Worm (Caenorhabditis elegans) whole organism, L1 larva: Measurements from ENCODE around the gene ZC373.2.
A peak's percentile ranks its signal among the peaks of the same experiment; 100 is the strongest.

Experiments
- C16A3.4 ChIP-seq: fragments of 150-350 bp; optimal IDR thresholded peaks from 2 replicates; lab custom pipeline; 2014; ENCODE audit warnings: missing biosample characterization, missing genetic modification characterization
- Y116A8C.19 ChIP-seq: sonication (generic microtip); optimal IDR thresholded peaks from 2 replicates; lab custom pipeline; 2016; ENCODE audit warnings: missing compliant biosample characterization, missing genetic modification characterization, borderline replicate concordance
- ama-1 ChIP-seq: fragments of 150-350 bp; optimal IDR thresholded peaks from 2 replicates; lab custom pipeline; 2014
- blmp-1 ChIP-seq: fragments of 150-350 bp; optimal IDR thresholded peaks from 2 replicates; lab custom pipeline; 2014; ENCODE audit warnings: missing biosample characterization, missing genetic modification characterization
- ceh-63 ChIP-seq: fragments of 200-800 bp; sonication (Bioruptor generic); optimal IDR thresholded peaks from 2 replicates; lab custom pipeline; 2018; ENCODE audit warnings: mild to moderate bottlenecking, missing genetic modification characterization, missing compliant biosample characterization
- ceh-90 ChIP-seq: sonication (generic microtip); optimal IDR thresholded peaks from 2 replicates; lab custom pipeline; 2016; ENCODE audit warnings: missing genetic modification characterization, missing compliant biosample characterization
- ces-1 ChIP-seq: fragments of 150-350 bp; optimal IDR thresholded peaks from 2 replicates; lab custom pipeline; 2014; ENCODE audit warnings: missing biosample characterization, missing genetic modification reagents, missing genetic modification characterization
- dsc-1 ChIP-seq: sonication (generic microtip); optimal IDR thresholded peaks from 2 replicates; lab custom pipeline; 2016; ENCODE audit warnings: mild to moderate bottlenecking, missing genetic modification characterization, missing compliant biosample characterization
- efl-1 ChIP-seq, 4 experiments: fragments of 150-350 bp; optimal IDR thresholded peaks in 3 of 4; peaks in 1 of 4; 1 replicate in 1 of 4; 2 replicates in 3 of 4; lab custom pipeline; 2014; ENCODE audit warnings: missing biosample characterization in 2 of 4, missing genetic modification characterization in 2 of 4, missing genetic modification reagents in 2 of 4
- egl-27 ChIP-seq, 2 experiments: fragments of 150-350 bp in 1 of 2; sonication (generic microtip); optimal IDR thresholded peaks; 3 replicates each; lab custom pipeline; 2017 to 2018; ENCODE audit warnings: missing biosample characterization in 2 of 2, missing genetic modification characterization in 2 of 2, missing genetic modification reagents in 2 of 2
- elt-2 ChIP-seq: sonication (generic microtip); optimal IDR thresholded peaks from 2 replicates; lab custom pipeline; 2016; ENCODE audit warnings: missing genetic modification characterization, mild to moderate bottlenecking, inconsistent platforms, missing compliant biosample characterization, missing genetic modification reagents
- elt-3 ChIP-seq, 6 experiments: fragments of 150-350 bp in 1 of 6; sonication (generic microtip); optimal IDR thresholded peaks; 2 replicates each; lab custom pipeline; 2017 to 2018; ENCODE audit warnings: missing biosample characterization in 6 of 6, missing genetic modification characterization in 6 of 6, inconsistent platforms in 1 of 6
- ets-5 ChIP-seq: fragments of 200-800 bp; sonication (Bioruptor generic); IDR thresholded peaks from 2 replicates; pipeline ENCODE4 v1.3.6; 2022; ENCODE audit warnings: missing genetic modification characterization, missing compliant biosample characterization
- fkh-8 ChIP-seq: sonication (generic microtip); optimal IDR thresholded peaks from 2 replicates; lab custom pipeline; 2016; ENCODE audit warnings: mild to moderate bottlenecking, missing genetic modification characterization, missing compliant biosample characterization
- hpl-2 ChIP-seq: fragments of 150-350 bp; optimal IDR thresholded peaks from 2 replicates; lab custom pipeline; 2014; ENCODE audit warnings: missing biosample characterization, missing genetic modification reagents, missing genetic modification characterization
- isw-1 ChIP-seq: fragments of 200-800 bp; sonication (Bioruptor generic); IDR thresholded peaks from 2 replicates; pipeline ENCODE4 v1.3.6; 2022; ENCODE audit warnings: missing genetic modification characterization, missing compliant biosample characterization
- jun-1 ChIP-seq: fragments of 150-350 bp; optimal IDR thresholded peaks from 2 replicates; lab custom pipeline; 2014; ENCODE audit warnings: missing biosample characterization, missing genetic modification reagents, missing genetic modification characterization
- lin-13 ChIP-seq: fragments of 150-350 bp; optimal IDR thresholded peaks from 2 replicates; lab custom pipeline; 2014; ENCODE audit warnings: missing biosample characterization, missing genetic modification reagents, missing genetic modification characterization
- lin-14 ChIP-seq: fragments of 200-800 bp; sonication (Bioruptor generic); optimal IDR thresholded peaks from 2 replicates; lab custom pipeline; 2018; ENCODE audit warnings: mild to moderate bottlenecking, missing genetic modification characterization, moderate library complexity, missing compliant biosample characterization
- lsy-2 ChIP-seq, 2 experiments: fragments of 150-350 bp; optimal IDR thresholded peaks; 2 replicates each; lab custom pipeline; 2014; ENCODE audit warnings: missing biosample characterization in 2 of 2, missing genetic modification characterization in 2 of 2
- mep-1 ChIP-seq: fragments of 150-350 bp; optimal IDR thresholded peaks from 2 replicates; lab custom pipeline; 2014; ENCODE audit warnings: missing biosample characterization, missing genetic modification characterization
- nhr-11 ChIP-seq: fragments of 150-350 bp; optimal IDR thresholded peaks from 2 replicates; lab custom pipeline; 2014; ENCODE audit warnings: missing biosample characterization, missing genetic modification characterization
- nhr-20 ChIP-seq: sonication (generic microtip); optimal IDR thresholded peaks from 2 replicates; lab custom pipeline; 2016; ENCODE audit warnings: mild to moderate bottlenecking, missing genetic modification characterization, missing compliant biosample characterization
- nhr-237 ChIP-seq: fragments of 150-350 bp; optimal IDR thresholded peaks from 2 replicates; lab custom pipeline; 2014; ENCODE audit warnings: missing biosample characterization, missing genetic modification characterization
- nhr-47 ChIP-seq: sonication (generic microtip); optimal IDR thresholded peaks from 2 replicates; lab custom pipeline; 2016; ENCODE audit warnings: mild to moderate bottlenecking, missing genetic modification characterization, moderate library complexity, missing compliant biosample characterization
- nhr-71 ChIP-seq: sonication (generic microtip); optimal IDR thresholded peaks from 2 replicates; lab custom pipeline; 2016; ENCODE audit warnings: mild to moderate bottlenecking, missing genetic modification characterization, moderate library complexity, missing compliant biosample characterization
- nhr-76 ChIP-seq: sonication (generic microtip); optimal IDR thresholded peaks from 2 replicates; lab custom pipeline; 2017; ENCODE audit warnings: missing biosample characterization, missing genetic modification characterization
- nhr-77 ChIP-seq: fragments of 150-350 bp; optimal IDR thresholded peaks from 2 replicates; lab custom pipeline; 2014; ENCODE audit warnings: missing biosample characterization, missing genetic modification characterization
- nhr-85 ChIP-seq: sonication (generic microtip); peaks from one replicate; lab custom pipeline; 2016; ENCODE audit warnings: missing genetic modification characterization, inconsistent platforms, missing compliant biosample characterization
- nhr-90 ChIP-seq: sonication (generic microtip); optimal IDR thresholded peaks from 2 replicates; lab custom pipeline; 2016; ENCODE audit warnings: mild to moderate bottlenecking, missing genetic modification characterization, missing compliant biosample characterization; ENCODE audit not compliant: poor library complexity
- skn-1 ChIP-seq: fragments of 150-350 bp; optimal IDR thresholded peaks from 2 replicates; lab custom pipeline; 2014; ENCODE audit warnings: missing biosample characterization, missing genetic modification characterization
- snpc-4 ChIP-seq: fragments of 150-350 bp; optimal IDR thresholded peaks from 2 replicates; lab custom pipeline; 2014; ENCODE audit warnings: missing biosample characterization, missing genetic modification characterization
- snu-23 ChIP-seq: sonication (generic microtip); optimal IDR thresholded peaks from 2 replicates; lab custom pipeline; 2016; ENCODE audit warnings: missing genetic modification characterization, missing compliant biosample characterization
- sup-37 ChIP-seq: fragments of 200-800 bp; sonication (Bioruptor generic); optimal IDR thresholded peaks from 2 replicates; lab custom pipeline; 2018; ENCODE audit warnings: mild to moderate bottlenecking, missing genetic modification characterization, missing compliant biosample characterization
- swsn-7 ChIP-seq: sonication (generic microtip); optimal IDR thresholded peaks from 2 replicates; lab custom pipeline; 2016; ENCODE audit warnings: missing genetic modification characterization, missing compliant biosample characterization
- tbx-2 ChIP-seq: sonication (generic microtip); optimal IDR thresholded peaks from 2 replicates; lab custom pipeline; 2016; ENCODE audit warnings: missing genetic modification characterization, missing compliant biosample characterization
- unc-30 ChIP-seq: sonication (generic microtip); optimal IDR thresholded peaks from 2 replicates; lab custom pipeline; 2017; ENCODE audit warnings: missing biosample characterization, missing genetic modification characterization
- unc-86 ChIP-seq: sonication (generic microtip); optimal IDR thresholded peaks from 2 replicates; lab custom pipeline; 2016; ENCODE audit warnings: missing genetic modification characterization, missing compliant biosample characterization
- unc-98 ChIP-seq: fragments of 200-800 bp; sonication (Bioruptor generic); IDR thresholded peaks from 2 replicates; pipeline ENCODE4 v1.3.6; 2022; ENCODE audit warnings: missing genetic modification characterization, missing compliant biosample characterization
- vab-15 ChIP-seq: sonication (generic microtip); optimal IDR thresholded peaks from 2 replicates; lab custom pipeline; 2017; ENCODE audit warnings: missing genotype, mild to moderate bottlenecking, missing genetic modification characterization, missing compliant biosample characterization
- xbp-1 ChIP-seq: sonication (generic microtip); optimal IDR thresholded peaks from 2 replicates; lab custom pipeline; 2016; ENCODE audit warnings: missing genetic modification characterization, missing compliant biosample characterization
- zip-4 ChIP-seq: fragments of 200-800 bp; sonication (Bioruptor generic); optimal IDR thresholded peaks from 2 replicates; lab custom pipeline; 2018; ENCODE audit warnings: mild to moderate bottlenecking, missing genetic modification characterization, moderate library complexity, missing compliant biosample characterization
- ztf-11 ChIP-seq, 2 experiments: sonication (generic microtip); optimal IDR thresholded peaks; 2 replicates each; lab custom pipeline; 2016 to 2017; ENCODE audit warnings: missing genetic modification characterization in 2 of 2, missing biosample characterization in 1 of 2, missing compliant biosample characterization in 1 of 2

The ZC373.2 gene

DNA sequence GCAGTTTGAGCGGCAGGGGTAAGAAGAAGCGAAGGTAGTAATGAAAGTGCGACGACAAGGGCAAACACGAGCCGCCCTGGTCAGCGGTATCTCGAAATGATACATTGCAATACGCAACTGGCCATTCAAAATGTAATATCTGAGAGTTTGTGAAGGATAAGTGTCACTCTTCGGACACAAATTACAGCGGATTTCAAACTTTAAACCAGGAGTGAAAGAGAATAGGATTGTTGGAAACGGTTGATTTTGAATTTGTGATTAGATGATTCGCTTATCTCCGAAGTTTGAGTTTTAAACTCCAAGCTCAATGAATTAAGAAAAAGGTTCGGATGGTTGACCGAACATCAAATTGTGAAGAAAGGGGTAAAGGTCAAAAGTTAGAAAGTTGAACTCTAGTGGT, 10.9 kb downstream of the ZC373.2 start, which contains the start of gene ZC374.2:
ZC374.2 (minus strand) TSS at position 101 of the 400 bp plus-strand sequence.
- TF ChIP-seq ama-1 (lab: Kevin White, UChicago) (no peak), zip-4 (GFP tag; lab: Kevin White, UChicago) (no peak), nhr-11 (tag; lab: Kevin White, UChicago) (no peak), dsc-1 (tag; lab: Kevin White, UChicago) (no peak), lin-14 (no peak), skn-1 (tag; lab: Kevin White, UChicago) (no peak), jun-1 (no peak), nhr-47 (tag; lab: Kevin White, UChicago) (no peak), vab-15 (tag; lab: Kevin White, UChicago) (no peak), snu-23 (no peak), hpl-2 (GFP tag; lab: Kevin White, UChicago) (no peak), snpc-4 (tag; lab: Kevin White, UChicago) (no peak), isw-1 (GFP tag; lab: Robert Waterston, UW) (no peak), lin-13 (GFP tag; lab: Kevin White, UChicago) (no peak), nhr-237 (tag; lab: Kevin White, UChicago) (no peak)

DNA sequence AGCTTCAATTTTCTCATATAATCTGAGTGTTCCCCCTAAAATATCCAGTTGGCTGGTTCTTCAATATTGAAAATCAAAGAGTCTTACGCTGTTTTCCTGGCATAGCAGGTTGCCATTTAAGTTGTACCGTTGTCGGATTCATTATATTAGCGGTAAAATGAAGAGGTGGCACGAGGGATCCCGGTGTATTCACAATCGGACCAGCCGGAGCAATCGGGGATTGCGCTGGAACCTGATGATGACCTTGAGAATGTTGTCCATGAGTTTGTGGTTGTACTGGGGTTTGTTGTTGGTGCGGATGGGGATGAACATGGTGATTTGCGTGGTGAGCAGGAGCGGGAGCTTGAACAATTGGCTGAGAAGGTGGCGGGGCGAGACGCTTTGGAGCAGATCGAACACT, 13.8 kb downstream of the ZC373.2 start:
- no peak for TF ChIP-seq unc-98
- TF ChIP-seq ets-5 (GFP tag; lab: Robert Waterston, UW): no peak
- no peak for TF ChIP-seq ceh-90 (tag; lab: Kevin White, UChicago)
- no peak for TF ChIP-seq fkh-8
- no peak for TF ChIP-seq ceh-63 (GFP tag; lab: Kevin White, UChicago)
- TF ChIP-seq efl-1 (optimal IDR thresholded peaks at IDR 0.05; lab: Kevin White, UChicago): no peak
- no peak for TF ChIP-seq efl-1 (GFP tag; optimal IDR thresholded peaks at IDR 0.05 in 1 of 2; lab: Kevin White, UChicago)
- TF ChIP-seq, all 84 proteins: peak for 0

DNA sequence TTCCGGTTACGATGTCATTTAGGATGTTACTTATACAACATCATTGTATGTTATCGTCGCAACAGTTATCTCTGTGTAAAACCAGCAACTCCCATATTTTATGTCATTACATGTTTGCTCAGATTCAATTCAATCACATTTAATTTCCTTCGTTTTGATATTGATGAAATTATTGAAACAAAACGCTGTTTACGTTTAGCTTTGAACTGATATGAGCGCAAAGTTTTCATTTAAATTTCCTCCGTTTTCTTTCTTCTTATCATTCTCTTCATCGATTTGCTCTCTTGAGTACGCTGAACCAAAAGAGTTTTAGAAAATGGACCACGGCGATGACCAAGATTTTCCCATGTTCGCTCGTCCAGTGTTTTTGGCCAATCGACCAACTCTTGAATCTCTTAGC, 27.4 kb downstream of the ZC373.2 start, which contains the start of gene sek-6:
sek-6 (plus strand) TSS at position 315 of the 400 bp plus-strand sequence.
- no peak for TF ChIP-seq efl-1 (optimal IDR thresholded peaks at IDR 0.05; lab: Kevin White, UChicago)
- peak in 1 of 2 experiments; percentile 55 for TF ChIP-seq efl-1 (GFP tag; optimal IDR thresholded peaks at IDR 0.05 in 1 of 2; lab: Kevin White, UChicago)
- TF ChIP-seq unc-86 (tag; lab: Kevin White, UChicago): no peak
- TF ChIP-seq elt-2 (tag; lab: Kevin White, UChicago): peak; percentile 31

DNA sequence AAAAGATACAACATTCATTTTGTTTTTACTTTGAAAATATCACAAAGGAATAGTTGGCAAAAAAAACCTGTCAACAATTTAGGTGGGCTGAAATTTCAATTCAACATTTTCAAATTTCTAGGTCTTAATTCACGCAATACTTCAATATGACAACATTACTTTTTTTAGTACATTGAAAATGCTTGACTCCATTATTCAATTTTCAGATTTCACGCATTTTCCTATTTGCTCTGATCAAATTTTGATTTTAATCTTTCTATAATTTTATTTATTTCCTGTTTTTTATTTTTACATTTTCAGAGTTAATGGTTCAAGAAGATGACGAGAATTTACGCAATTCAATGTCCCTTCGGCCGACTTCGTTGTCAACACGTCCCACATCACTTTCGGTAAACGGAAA, 30.7 kb downstream of the ZC373.2 start, which contains the start of gene mkk-4:
mkk-4 (plus strand) TSS at position 301 of the 400 bp plus-strand sequence.
- TF ChIP-seq egl-27 (tag; optimal IDR thresholded peaks at IDR 0.05; lab: Kevin White, UChicago) (no peak), nhr-20 (no peak), unc-98 (no peak), sup-37 (GFP tag; lab: Kevin White, UChicago) (no peak), elt-3 (tag; optimal IDR thresholded peaks at IDR 0.05; lab: Kevin White, UChicago) (no peak), ztf-11 (tag; optimal IDR thresholded peaks at IDR 0.05; lab: Kevin White, UChicago) (no peak)

DNA sequence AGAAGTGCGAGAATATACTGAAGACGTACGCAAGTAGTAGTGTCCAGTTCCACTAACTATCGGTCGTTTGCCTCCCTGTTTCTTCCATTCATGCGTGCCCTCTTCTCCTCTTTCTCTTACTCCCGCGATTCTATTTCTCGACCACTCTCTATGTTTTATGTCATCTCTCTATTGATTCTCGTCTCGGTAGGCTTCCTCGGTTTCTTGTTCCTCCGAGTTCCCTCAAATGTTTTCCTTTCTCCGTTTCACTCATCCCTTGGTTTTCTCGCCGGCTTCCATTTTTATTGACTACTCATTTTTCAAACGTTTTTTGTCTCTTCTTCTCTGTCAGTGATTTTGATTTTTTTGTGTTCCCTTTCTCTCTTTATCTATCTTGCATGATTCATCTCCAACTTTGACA, 31.9 kb downstream of the ZC373.2 start:
- TF ChIP-seq lin-14 (peak; percentile 92), swsn-7 (peak; percentile 60), mep-1 (tag; lab: Kevin White, UChicago) (peak; percentile 77), nhr-47 (tag; lab: Kevin White, UChicago) (peak; percentile 49), nhr-76 (no peak), fkh-8 (peak; percentile 50), ces-1 (GFP tag; lab: Kevin White, UChicago) (no peak), C16A3.4 (peak; percentile 60), unc-30 (tag; lab: Kevin White, UChicago) (no peak), Y116A8C.19 (no peak), jun-1 (no peak), xbp-1 (tag; lab: Kevin White, UChicago) (peak; percentile 45), nhr-71 (tag; lab: Kevin White, UChicago) (peak; percentile 70), nhr-77 (tag; lab: Kevin White, UChicago) (peak; percentile 48), elt-3 (tag; optimal IDR thresholded peaks at IDR 0.05; lab: Kevin White, UChicago) (peak in 3 of 6 experiments; percentile 41 to 65 (median 64)), nhr-90 (tag; lab: Kevin White, UChicago) (peak; percentile 26), unc-98 (no peak), nhr-85 (peak; percentile 86), skn-1 (tag; lab: Kevin White, UChicago) (peak; percentile 25), tbx-2 (peak; percentile 4), blmp-1 (tag; lab: Kevin White, UChicago) (peak; percentile 92), nhr-11 (tag; lab: Kevin White, UChicago) (no peak), lsy-2 (tag; optimal IDR thresholded peaks at IDR 0.05; lab: Kevin White, UChicago) (peak in 1 of 2 experiments; percentile 71), efl-1 (optimal IDR thresholded peaks at IDR 0.05; lab: Kevin White, UChicago) (peak; percentile 18 to 42), efl-1 (GFP tag; optimal IDR thresholded peaks at IDR 0.05 in 1 of 2; lab: Kevin White, UChicago) (peak in 1 of 2 experiments; percentile 81), dsc-1 (tag; lab: Kevin White, UChicago) (peak; percentile 6)
